Fruit fly (Drosophila melanogaster) whole organism, prepupa: ENCODE results near the gene ppk20.

ENCODE experiments used
- CG4318 ChIP-seq: fragments of 200-800 bp; sonication (Bioruptor generic); optimal IDR thresholded peaks from 3 replicates; lab custom pipeline; 2017; ENCODE audit warnings: missing biosample characterization, mild to moderate bottlenecking, missing genetic modification characterization
- CG6276 ChIP-seq: fragments of 200-800 bp; sonication (Bioruptor generic); optimal IDR thresholded peaks from 2 replicates; lab custom pipeline; 2017; ENCODE audit warnings: missing biosample characterization, mild to moderate bottlenecking, missing genetic modification characterization
- CG8632 ChIP-seq: fragments of 200-800 bp; sonication (Bioruptor generic); optimal IDR thresholded peaks from 3 replicates; lab custom pipeline; 2016; ENCODE audit warnings: missing biosample characterization, missing genetic modification characterization
- Hr4 ChIP-seq: fragments of 200-800 bp; sonication (Bioruptor generic); optimal IDR thresholded peaks from 3 replicates; lab custom pipeline; 2016; ENCODE audit warnings: missing biosample characterization, missing genetic modification characterization
- net ChIP-seq: fragments of 200-800 bp; sonication (Bioruptor generic); optimal IDR thresholded peaks from 3 replicates; lab custom pipeline; 2016; ENCODE audit warnings: missing biosample characterization, missing genetic modification characterization
- topi ChIP-seq: fragments of 200-800 bp; sonication (Bioruptor generic); optimal IDR thresholded peaks from 3 replicates; lab custom pipeline; 2016; ENCODE audit warnings: missing biosample characterization, missing genetic modification characterization

dm6 chr3R:29701739-29702138, 33.1 kb upstream of the ppk20 start:
- TF ChIP-seq Hr4 (GFP tag; lab: Kevin White, UChicago): no peak
- TF ChIP-seq topi: no peak
- TF ChIP-seq CG4318 (GFP tag; lab: Kevin White, UChicago): no peak
- no peak for TF ChIP-seq CG6276 (GFP tag; lab: Kevin White, UChicago)
- TF ChIP-seq CG8632 (GFP tag; lab: Kevin White, UChicago): no peak
- TF ChIP-seq net (GFP tag; lab: Kevin White, UChicago): no peak
